Worm (Caenorhabditis elegans) whole organism, midembryonic: ENCODE measurements around the gene T03F6.10.
"Not testable (repeated sequence)": the region's sequence is repeated elsewhere in the genome, so short reads cannot be mapped to it uniquely, and the experiment has no call there.

Experiments
- T22C8.4 ChIP-seq: fragments of 200-800 bp; sonication (Bioruptor generic); IDR thresholded peaks from 2 replicates; pipeline ENCODE4 v1.3.6; 2022; ENCODE audit warnings: missing genetic modification characterization, missing compliant biosample characterization
- cog-1 ChIP-seq: sonication (generic microtip); optimal IDR thresholded peaks from 2 replicates; lab custom pipeline; 2016; ENCODE audit warnings: missing genetic modification characterization, missing compliant biosample characterization
- flt-1 ChIP-seq: fragments of 200-800 bp; sonication (Bioruptor generic); IDR thresholded peaks from 2 replicates; pipeline ENCODE4 v1.3.6; 2022; ENCODE audit warnings: missing genetic modification characterization, missing compliant biosample characterization
- klf-2 ChIP-seq: fragments of 200-800 bp; sonication (Bioruptor generic); conservative IDR thresholded peaks from 2 replicates; pipeline ENCODE4 v1.3.6; 2022; ENCODE audit warnings: missing genetic modification reagents, missing genetic modification characterization, missing compliant biosample characterization
- med-1 ChIP-seq: sonication (generic microtip); optimal IDR thresholded peaks from 2 replicates; lab custom pipeline; 2017; ENCODE audit warnings: missing genetic modification characterization, mild to moderate bottlenecking, missing compliant biosample characterization, antibody characterized with exemption, missing genetic modification reagents; ENCODE audit not compliant: insufficient read depth
- ref-1 ChIP-seq: fragments of 200-800 bp; sonication (Bioruptor generic); conservative IDR thresholded peaks from 2 replicates; pipeline ENCODE4 v1.3.6; 2022; ENCODE audit warnings: missing genetic modification reagents, missing genetic modification characterization, missing compliant biosample characterization
- tab-1 ChIP-seq: fragments of 200-800 bp; sonication (Bioruptor generic); IDR thresholded peaks from 2 replicates; pipeline ENCODE4 v1.3.6; 2022; ENCODE audit warnings: missing genetic modification characterization, missing compliant biosample characterization
- ztf-23 ChIP-seq: fragments of 200-800 bp; sonication (Bioruptor generic); IDR thresholded peaks from 2 replicates; pipeline ENCODE4 v1.3.6; 2022; ENCODE audit warnings: missing genetic modification reagents, missing genetic modification characterization, missing compliant biosample characterization
- ztf-29 ChIP-seq: fragments of 200-800 bp; sonication (Bioruptor generic); IDR thresholded peaks from 2 replicates; pipeline ENCODE4 v1.3.6; 2022; ENCODE audit warnings: missing genetic modification reagents, missing genetic modification characterization, missing compliant biosample characterization

Gene T03F6.10

ce11 chrIII:13401673-13402258 is 23.6 kb upstream of the T03F6.10 start, which contains the start of the genes srlf-9 and srlf-10:
TSS of gene srlf-9 (minus strand) at chrIII:13401773.
TSS of gene srlf-10 (plus strand) at chrIII:13402208.
- TF ChIP-seq med-1 (GFP tag; lab: Kevin White, UChicago); cog-1 (tag; lab: Kevin White, UChicago); ztf-29: not testable (repeated sequence)

ce11 chrIII:13395262-13395661 is 17.1 kb upstream of the T03F6.10 start, which contains the start of gene F11F1.1:
TSS of gene F11F1.1 (plus strand) at chrIII:13395562.
- no peak for TF ChIP-seq cog-1 (tag; lab: Kevin White, UChicago)
- TF ChIP-seq flt-1, result no peak
- no peak for TF ChIP-seq T22C8.4 (GFP tag; lab: Robert Waterston, UW)
- no peak for TF ChIP-seq ztf-23 (GFP tag; lab: Robert Waterston, UW)
- TF ChIP-seq tab-1 (GFP tag; lab: Robert Waterston, UW), result no peak
- TF ChIP-seq klf-2 (GFP tag; lab: Robert Waterston, UW), result no peak
- TF ChIP-seq med-1 (GFP tag; lab: Kevin White, UChicago), result no peak
- no peak for TF ChIP-seq ref-1 (GFP tag; lab: Robert Waterston, UW)
- no peak for TF ChIP-seq ztf-29

ce11 chrIII:13393647-13394046 is 15.5 kb upstream of the T03F6.10 start, which contains the start of gene qdpr-1:
TSS of gene qdpr-1 (plus strand) at chrIII:13393910.
- TF ChIP-seq med-1 (GFP tag; lab: Kevin White, UChicago), result no peak
- no peak for TF ChIP-seq cog-1 (tag; lab: Kevin White, UChicago)
- no peak for TF ChIP-seq ztf-29
- no peak for TF ChIP-seq tab-1 (GFP tag; lab: Robert Waterston, UW)
- TF ChIP-seq flt-1, result no peak
- TF ChIP-seq ztf-23 (GFP tag; lab: Robert Waterston, UW), result no peak
- no peak for TF ChIP-seq ref-1 (GFP tag; lab: Robert Waterston, UW)
- no peak for TF ChIP-seq T22C8.4 (GFP tag; lab: Robert Waterston, UW)
- TF ChIP-seq klf-2 (GFP tag; lab: Robert Waterston, UW), result no peak

- TF ChIP-seq flt-1 (no peak), med-1 (GFP tag; lab: Kevin White, UChicago) (no peak), tab-1 (GFP tag; lab: Robert Waterston, UW) (no peak), ref-1 (GFP tag; lab: Robert Waterston, UW) (no peak), T22C8.4 (GFP tag; lab: Robert Waterston, UW) (no peak), ztf-23 (GFP tag; lab: Robert Waterston, UW) (no peak), klf-2 (GFP tag; lab: Robert Waterston, UW) (no peak), cog-1 (tag; lab: Kevin White, UChicago) (no peak)
Measured at ce11 chrIII:13393239-13393638, 15.1 kb upstream of the T03F6.10 start, which contains the start of gene dnj-17. TSS of gene dnj-17 (minus strand) at chrIII:13393339.

ce11 chrIII:13390789-13391188 is 12.6 kb upstream of the T03F6.10 start:
- TF ChIP-seq flt-1 (no peak), klf-2 (GFP tag; lab: Robert Waterston, UW) (no peak), ztf-23 (GFP tag; lab: Robert Waterston, UW) (no peak), T22C8.4 (GFP tag; lab: Robert Waterston, UW) (no peak), ref-1 (GFP tag; lab: Robert Waterston, UW) (no peak), cog-1 (tag; lab: Kevin White, UChicago) (no peak), ztf-29 (no peak), med-1 (GFP tag; lab: Kevin White, UChicago) (no peak), tab-1 (GFP tag; lab: Robert Waterston, UW) (no peak)

- TF ChIP-seq ref-1 (GFP tag; lab: Robert Waterston, UW) (no peak), tab-1 (GFP tag; lab: Robert Waterston, UW) (no peak), flt-1 (no peak), med-1 (GFP tag; lab: Kevin White, UChicago) (no peak), ztf-23 (GFP tag; lab: Robert Waterston, UW) (no peak), klf-2 (GFP tag; lab: Robert Waterston, UW) (no peak), T22C8.4 (GFP tag; lab: Robert Waterston, UW) (no peak), cog-1 (tag; lab: Kevin White, UChicago) (no peak), ztf-29 (no peak)
Measured at ce11 chrIII:13389078-13389477, 10.9 kb upstream of the T03F6.10 start, which contains the start of gene T03F6.3. TSS of gene T03F6.3 (plus strand) at chrIII:13389395.

ce11 chrIII:13388621-13389020 is 10.5 kb upstream of the T03F6.10 start:
- no peak for TF ChIP-seq flt-1
- TF ChIP-seq tab-1 (GFP tag; lab: Robert Waterston, UW), result no peak
- no peak for TF ChIP-seq ztf-29
- no peak for TF ChIP-seq med-1 (GFP tag; lab: Kevin White, UChicago)
- no peak for TF ChIP-seq klf-2 (GFP tag; lab: Robert Waterston, UW)
- no peak for TF ChIP-seq cog-1 (tag; lab: Kevin White, UChicago)
- no peak for TF ChIP-seq T22C8.4 (GFP tag; lab: Robert Waterston, UW)
- no peak for TF ChIP-seq ztf-23 (GFP tag; lab: Robert Waterston, UW)
- TF ChIP-seq ref-1 (GFP tag; lab: Robert Waterston, UW), result no peak

- TF ChIP-seq flt-1 (no peak), klf-2 (GFP tag; lab: Robert Waterston, UW) (no peak), tab-1 (GFP tag; lab: Robert Waterston, UW) (no peak), cog-1 (tag; lab: Kevin White, UChicago) (no peak), T22C8.4 (GFP tag; lab: Robert Waterston, UW) (no peak), med-1 (GFP tag; lab: Kevin White, UChicago) (no peak), ref-1 (GFP tag; lab: Robert Waterston, UW) (no peak), ztf-29 (no peak), ztf-23 (GFP tag; lab: Robert Waterston, UW) (no peak)
Measured at ce11 chrIII:13385850-13386249, 7.7 kb upstream of the T03F6.10 start, which contains the start of gene T03F6.4. TSS of gene T03F6.4 (plus strand) at chrIII:13386150.

- no peak for TF ChIP-seq tab-1 (GFP tag; lab: Robert Waterston, UW)
- TF ChIP-seq cog-1 (tag; lab: Kevin White, UChicago), result no peak
- no peak for TF ChIP-seq klf-2 (GFP tag; lab: Robert Waterston, UW)
- TF ChIP-seq ztf-23 (GFP tag; lab: Robert Waterston, UW), result no peak
- TF ChIP-seq ztf-29, result no peak
- TF ChIP-seq med-1 (GFP tag; lab: Kevin White, UChicago), result no peak
- TF ChIP-seq T22C8.4 (GFP tag; lab: Robert Waterston, UW), result no peak
Measured at ce11 chrIII:13383159-13383558, 5.0 kb upstream of the T03F6.10 start.
